Worm (Caenorhabditis elegans) whole organism, L1 larva: ENCODE measurements around the gene nol-6.

Source experiments
- C04F5.9 ChIP-seq: sonication (generic microtip); optimal IDR thresholded peaks from 2 replicates; lab custom pipeline; 2016; ENCODE audit warnings: missing genetic modification characterization, missing compliant biosample characterization
- F16B12.6 ChIP-seq: fragments of 150-350 bp; optimal IDR thresholded peaks from 2 replicates; lab custom pipeline; 2014; ENCODE audit warnings: missing biosample characterization, missing genetic modification characterization
- aha-1 ChIP-seq: fragments of 150-350 bp; optimal IDR thresholded peaks from 2 replicates; lab custom pipeline; 2014; ENCODE audit warnings: missing biosample characterization, missing genetic modification characterization
- alr-1 ChIP-seq: fragments of 200-800 bp; sonication (Bioruptor generic); optimal IDR thresholded peaks from 2 replicates; lab custom pipeline; 2018; ENCODE audit warnings: borderline replicate concordance, mild to moderate bottlenecking, missing genetic modification characterization, missing compliant biosample characterization
- aly-2 ChIP-seq: fragments of 150-350 bp; optimal IDR thresholded peaks from 2 replicates; lab custom pipeline; 2014; ENCODE audit warnings: missing biosample characterization, missing genetic modification characterization
- ama-1 ChIP-seq: fragments of 150-350 bp; optimal IDR thresholded peaks from 2 replicates; lab custom pipeline; 2014
- blmp-1 ChIP-seq: fragments of 150-350 bp; optimal IDR thresholded peaks from 2 replicates; lab custom pipeline; 2014; ENCODE audit warnings: missing biosample characterization, missing genetic modification characterization
- efl-1 ChIP-seq, 4 experiments: fragments of 150-350 bp; optimal IDR thresholded peaks in 3 of 4; peaks in 1 of 4; 1 replicate in 1 of 4; 2 replicates in 3 of 4; lab custom pipeline; 2014; ENCODE audit warnings: missing biosample characterization in 2 of 4, missing genetic modification characterization in 2 of 4, missing genetic modification reagents in 2 of 4
- efl-3 ChIP-seq: fragments of 200-800 bp; sonication (Bioruptor generic); optimal IDR thresholded peaks from 2 replicates; lab custom pipeline; 2018; ENCODE audit warnings: mild to moderate bottlenecking, missing genetic modification characterization, missing compliant biosample characterization
- egl-27 ChIP-seq, 2 experiments: fragments of 150-350 bp in 1 of 2; sonication (generic microtip); optimal IDR thresholded peaks; 3 replicates each; lab custom pipeline; 2017 to 2018; ENCODE audit warnings: missing biosample characterization in 2 of 2, missing genetic modification characterization in 2 of 2, missing genetic modification reagents in 2 of 2
- elt-2 ChIP-seq: sonication (generic microtip); optimal IDR thresholded peaks from 2 replicates; lab custom pipeline; 2016; ENCODE audit warnings: missing genetic modification characterization, mild to moderate bottlenecking, inconsistent platforms, missing compliant biosample characterization, missing genetic modification reagents
- fkh-10 ChIP-seq: sonication (generic microtip); optimal IDR thresholded peaks from 2 replicates; lab custom pipeline; 2017; ENCODE audit warnings: missing biosample characterization, missing genetic modification reagents, missing genetic modification characterization
- fkh-4 ChIP-seq: sonication (generic microtip); optimal IDR thresholded peaks from 2 replicates; lab custom pipeline; 2016; ENCODE audit warnings: missing compliant biosample characterization, missing genetic modification characterization, borderline replicate concordance
- grh-1 ChIP-seq: fragments of 200-800 bp; sonication (Bioruptor generic); IDR thresholded peaks from 2 replicates; pipeline ENCODE4 v1.3.6; 2022; ENCODE audit warnings: missing genetic modification reagents, missing genetic modification characterization, missing compliant biosample characterization
- hlh-17 ChIP-seq: fragments of 200-800 bp; sonication (Bioruptor generic); optimal IDR thresholded peaks from 2 replicates; lab custom pipeline; 2018; ENCODE audit warnings: missing genetic modification characterization, mild to moderate bottlenecking, missing compliant biosample characterization, moderate library complexity, borderline replicate concordance
- hlh-4 ChIP-seq: sonication (generic microtip); optimal IDR thresholded peaks from 2 replicates; lab custom pipeline; 2016; ENCODE audit warnings: mild to moderate bottlenecking, missing genetic modification characterization, missing compliant biosample characterization
- hpl-2 ChIP-seq: fragments of 150-350 bp; optimal IDR thresholded peaks from 2 replicates; lab custom pipeline; 2014; ENCODE audit warnings: missing biosample characterization, missing genetic modification reagents, missing genetic modification characterization
- jun-1 ChIP-seq: fragments of 150-350 bp; optimal IDR thresholded peaks from 2 replicates; lab custom pipeline; 2014; ENCODE audit warnings: missing biosample characterization, missing genetic modification reagents, missing genetic modification characterization
- lin-14 ChIP-seq: fragments of 200-800 bp; sonication (Bioruptor generic); optimal IDR thresholded peaks from 2 replicates; lab custom pipeline; 2018; ENCODE audit warnings: mild to moderate bottlenecking, missing genetic modification characterization, moderate library complexity, missing compliant biosample characterization
- lin-15B ChIP-seq: fragments of 150-350 bp; sonication (generic microtip); optimal IDR thresholded peaks from 3 replicates; lab custom pipeline; 2014; ENCODE audit warnings: missing biosample characterization, missing genetic modification characterization
- mab-9 ChIP-seq: fragments of 200-800 bp; sonication (Bioruptor generic); IDR thresholded peaks from 2 replicates; pipeline ENCODE4 v1.3.6; 2022; ENCODE audit warnings: missing genetic modification reagents, missing genetic modification characterization, missing compliant biosample characterization
- nhr-12 ChIP-seq: sonication (generic microtip); optimal IDR thresholded peaks from 2 replicates; lab custom pipeline; 2017; ENCODE audit warnings: missing biosample characterization, missing genetic modification characterization
- nhr-47 ChIP-seq: sonication (generic microtip); optimal IDR thresholded peaks from 2 replicates; lab custom pipeline; 2016; ENCODE audit warnings: mild to moderate bottlenecking, missing genetic modification characterization, moderate library complexity, missing compliant biosample characterization
- nhr-76 ChIP-seq: sonication (generic microtip); optimal IDR thresholded peaks from 2 replicates; lab custom pipeline; 2017; ENCODE audit warnings: missing biosample characterization, missing genetic modification characterization
- nhr-90 ChIP-seq: sonication (generic microtip); optimal IDR thresholded peaks from 2 replicates; lab custom pipeline; 2016; ENCODE audit warnings: mild to moderate bottlenecking, missing genetic modification characterization, missing compliant biosample characterization; ENCODE audit not compliant: poor library complexity
- pag-3 ChIP-seq: sonication (generic microtip); optimal IDR thresholded peaks from 2 replicates; lab custom pipeline; 2017; ENCODE audit warnings: missing genetic modification characterization, mild to moderate bottlenecking, missing compliant biosample characterization, antibody characterized with exemption, borderline replicate concordance; ENCODE audit not compliant: insufficient read depth
- pax-3 ChIP-seq: fragments of 200-800 bp; sonication (Bioruptor generic); optimal IDR thresholded peaks from 2 replicates; lab custom pipeline; 2018; ENCODE audit warnings: mild to moderate bottlenecking, missing genetic modification characterization, moderate library complexity, missing compliant biosample characterization
- pqm-1 ChIP-seq: sonication (generic microtip); optimal IDR thresholded peaks from 3 replicates; lab custom pipeline; 2017; ENCODE audit warnings: missing biosample characterization, missing genetic modification characterization
- snpc-4 ChIP-seq: fragments of 150-350 bp; optimal IDR thresholded peaks from 2 replicates; lab custom pipeline; 2014; ENCODE audit warnings: missing biosample characterization, missing genetic modification characterization
- sptf-1 ChIP-seq: fragments of 150-350 bp; optimal IDR thresholded peaks from 2 replicates; lab custom pipeline; 2014; ENCODE audit warnings: missing biosample characterization, missing genetic modification characterization
- sup-37 ChIP-seq: fragments of 200-800 bp; sonication (Bioruptor generic); optimal IDR thresholded peaks from 2 replicates; lab custom pipeline; 2018; ENCODE audit warnings: mild to moderate bottlenecking, missing genetic modification characterization, missing compliant biosample characterization
- unc-130 ChIP-seq: fragments of 150-350 bp; optimal IDR thresholded peaks from 2 replicates; lab custom pipeline; 2017; ENCODE audit warnings: missing biosample characterization, missing genetic modification characterization, inconsistent platforms
- unc-62 ChIP-seq: fragments of 150-350 bp; optimal IDR thresholded peaks from 2 replicates; lab custom pipeline; 2014; ENCODE audit warnings: missing biosample characterization, missing genetic modification reagents, missing genetic modification characterization
- unc-86 ChIP-seq: sonication (generic microtip); optimal IDR thresholded peaks from 2 replicates; lab custom pipeline; 2016; ENCODE audit warnings: missing genetic modification characterization, missing compliant biosample characterization
- xbp-1 ChIP-seq: sonication (generic microtip); optimal IDR thresholded peaks from 2 replicates; lab custom pipeline; 2016; ENCODE audit warnings: missing genetic modification characterization, missing compliant biosample characterization
- ztf-11 ChIP-seq, 2 experiments: sonication (generic microtip); optimal IDR thresholded peaks; 2 replicates each; lab custom pipeline; 2016 to 2017; ENCODE audit warnings: missing genetic modification characterization in 2 of 2, missing biosample characterization in 1 of 2, missing compliant biosample characterization in 1 of 2

nol-6 gene

DNA sequence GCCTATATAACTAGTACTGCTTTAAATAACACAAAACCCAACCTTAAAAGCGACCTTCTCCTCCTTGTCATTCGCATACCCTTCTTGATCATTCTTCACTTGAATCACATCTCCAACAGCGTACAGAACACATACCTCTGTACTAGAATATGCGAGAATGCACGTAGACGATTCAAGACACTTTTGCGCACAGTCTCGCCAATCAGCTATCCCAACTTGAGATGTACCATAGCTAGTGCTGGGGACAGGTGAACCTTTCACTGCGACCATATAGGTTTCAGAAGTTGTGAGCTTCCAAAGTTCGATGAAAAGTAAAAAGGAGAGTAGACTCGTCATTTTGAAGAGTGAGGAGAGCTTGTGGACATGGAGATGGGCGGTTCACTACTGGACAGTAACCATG is 39.6 kb downstream of the nol-6 start, which contains the start of gene F54D12.8:
TSS of gene F54D12.8 (minus strand) at position 336 of the 400 bp plus-strand sequence.
- TF ChIP-seq nhr-76 (no peak), grh-1 (GFP tag; lab: Robert Waterston, UW) (no peak), nhr-12 (tag; lab: Kevin White, UChicago) (no peak), ztf-11 (tag; optimal IDR thresholded peaks at IDR 0.05; lab: Kevin White, UChicago) (no peak), blmp-1 (tag; lab: Kevin White, UChicago) (no peak), aha-1 (tag; lab: Kevin White, UChicago) (no peak), snpc-4 (no peak), efl-3 (GFP tag; lab: Kevin White, UChicago) (no peak), alr-1 (tag; lab: Kevin White, UChicago) (no peak), egl-27 (tag; optimal IDR thresholded peaks at IDR 0.05; lab: Kevin White, UChicago) (no peak), hlh-17 (GFP tag; lab: Kevin White, UChicago) (no peak), C04F5.9 (no peak), fkh-4 (no peak), F16B12.6 (tag; lab: Kevin White, UChicago) (no peak), unc-62 (GFP tag; lab: Kevin White, UChicago) (no peak), ama-1 (lab: Kevin White, UChicago) (no peak)

DNA sequence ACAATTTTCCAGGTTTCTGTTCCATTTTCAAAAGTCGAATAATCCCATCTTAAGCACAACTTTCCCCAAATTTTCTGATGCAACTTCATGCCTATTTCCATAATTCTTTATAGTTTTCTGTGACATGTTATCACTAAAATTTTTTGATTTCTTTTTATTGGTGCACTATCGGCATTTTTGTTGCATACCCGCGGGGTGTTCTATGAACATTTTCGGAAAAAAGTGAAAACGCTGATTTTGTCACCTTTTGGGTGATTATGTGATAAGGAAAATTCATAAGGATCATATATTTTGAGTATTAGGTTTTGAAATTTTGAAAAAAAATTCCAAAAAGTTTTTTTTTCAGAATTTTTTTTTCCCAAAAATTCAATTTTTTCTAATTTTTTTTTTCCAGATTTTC is 50.8 kb downstream of the nol-6 start, which contains the start of gene aat-7:
TSS of gene aat-7 (plus strand) at position 393 of the 400 bp plus-strand sequence.
- TF ChIP-seq nhr-90 (tag; lab: Kevin White, UChicago) (peak; percentile 3), elt-2 (tag; lab: Kevin White, UChicago) (peak; percentile 89), pqm-1 (tag; lab: Kevin White, UChicago) (peak; percentile 74), pax-3 (tag; lab: Kevin White, UChicago) (no peak), unc-130 (tag; lab: Kevin White, UChicago) (no peak), nhr-47 (tag; lab: Kevin White, UChicago) (no peak)

DNA sequence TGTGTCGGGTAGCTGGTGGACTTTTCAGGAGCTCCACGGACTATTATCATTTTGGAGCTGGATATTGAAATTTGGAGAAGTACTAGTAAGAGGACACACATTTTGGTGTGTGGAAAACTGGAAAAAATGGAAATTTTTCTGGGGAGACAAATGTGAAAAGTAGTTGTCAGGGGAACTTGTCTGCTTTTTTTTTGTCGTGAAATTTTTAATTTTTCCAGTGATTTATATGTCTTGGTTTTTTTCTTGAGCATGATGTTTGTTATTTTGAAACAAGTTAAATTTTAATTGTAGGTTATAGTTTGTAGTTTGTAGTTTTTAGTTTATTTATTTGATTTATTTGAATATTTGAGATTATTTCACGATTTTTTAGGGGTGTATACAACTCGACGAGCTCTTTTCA is 52.0 kb downstream of the nol-6 start, which contains the start of gene F54D12.7:
TSS of gene F54D12.7 (minus strand) at position 101 of the 400 bp plus-strand sequence.
- TF ChIP-seq hlh-4 (no peak), lin-15B (tag; lab: Kevin White, UChicago) (no peak), hpl-2 (GFP tag; lab: Kevin White, UChicago) (no peak)

DNA sequence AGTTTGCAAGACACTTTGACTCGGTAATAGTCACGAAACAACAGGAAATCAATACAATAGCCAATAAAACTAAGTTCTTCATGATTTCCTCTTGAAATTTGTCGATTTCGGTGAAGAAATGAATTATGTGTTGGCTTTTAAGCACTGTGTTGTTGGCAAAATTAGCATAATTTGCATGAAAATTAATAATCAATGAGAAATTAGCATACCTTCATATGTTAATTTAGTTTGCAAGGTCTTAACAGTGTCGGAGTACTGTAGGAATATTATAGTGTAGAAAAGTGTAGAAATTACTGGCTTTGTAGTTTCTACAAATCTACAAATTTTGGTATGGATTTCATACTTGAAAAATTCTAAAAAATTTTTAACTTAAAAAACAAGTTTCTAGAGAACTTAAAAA is 55.7 kb downstream of the nol-6 start, which contains the start of gene F54D12.9:
TSS of gene F54D12.9 (minus strand) at position 101 of the 400 bp plus-strand sequence.
- TF ChIP-seq jun-1 (tag; lab: Kevin White, UChicago): no peak
- no peak for TF ChIP-seq snpc-4
- no peak for TF ChIP-seq mab-9
- TF ChIP-seq alr-1 (tag; lab: Kevin White, UChicago): no peak
- no peak for TF ChIP-seq C04F5.9
- TF ChIP-seq unc-86 (tag; lab: Kevin White, UChicago): no peak
- TF ChIP-seq lin-14: no peak
- TF ChIP-seq hlh-17 (GFP tag; lab: Kevin White, UChicago): no peak
- no peak for TF ChIP-seq pag-3 (tag; lab: Kevin White, UChicago)
- TF ChIP-seq egl-27 (tag; optimal IDR thresholded peaks at IDR 0.05; lab: Kevin White, UChicago): no peak
- TF ChIP-seq aly-2 (tag; lab: Kevin White, UChicago): no peak
- TF ChIP-seq efl-1 (optimal IDR thresholded peaks at IDR 0.05; lab: Kevin White, UChicago): no peak
- no peak for TF ChIP-seq efl-1 (GFP tag; optimal IDR thresholded peaks at IDR 0.05 in 1 of 2; lab: Kevin White, UChicago)
- TF ChIP-seq sptf-1 (tag; lab: Kevin White, UChicago): no peak
- no peak for TF ChIP-seq fkh-10
- no peak for TF ChIP-seq ama-1 (lab: Kevin White, UChicago)
- no peak for TF ChIP-seq xbp-1 (tag; lab: Kevin White, UChicago)
- TF ChIP-seq sup-37: no peak
- TF ChIP-seq pax-3 (tag; lab: Kevin White, UChicago): no peak
